Worm (Caenorhabditis elegans): ENCODE measurements around the gene rps-3.

ce11 chrIII:6251511-6251910, 44.9 kb downstream of the rps-3 start, which contains the start of gene amdh-1:
- no peak for TF ChIP-seq W03F9.2 (tag; optimal IDR thresholded peaks at IDR 0.05)
- no peak for TF ChIP-seq him-1 (tag; optimal IDR thresholded peaks at IDR 0.05)
- no peak for TF ChIP-seq dao-5 (tag; optimal IDR thresholded peaks at IDR 0.05)
